Worm (Caenorhabditis elegans): ENCODE results near the gene fip-4.

fip-4 gene

ce11 chrV:8660475-8660874, 49.4 kb upstream of the fip-4 start:
- TF ChIP-seq ama-1 (optimal IDR thresholded peaks at IDR 0.05) = no peak
- TF ChIP-seq elt-1 (tag; optimal IDR thresholded peaks at IDR 0.05) = peak; percentile 61
- TF ChIP-seq nhr-23 (tag; optimal IDR thresholded peaks at IDR 0.05) = peak; percentile 40
- TF ChIP-seq nhr-76 (tag; optimal IDR thresholded peaks at IDR 0.05) = no peak
- peak; percentile 60 for TF ChIP-seq nhr-43 (tag; optimal IDR thresholded peaks at IDR 0.05; ENCODE audit: poor library complexity, severe bottlenecking)
- TF ChIP-seq nhr-25 (tag; optimal IDR thresholded peaks at IDR 0.05) = peak; percentile 52

DNA sequence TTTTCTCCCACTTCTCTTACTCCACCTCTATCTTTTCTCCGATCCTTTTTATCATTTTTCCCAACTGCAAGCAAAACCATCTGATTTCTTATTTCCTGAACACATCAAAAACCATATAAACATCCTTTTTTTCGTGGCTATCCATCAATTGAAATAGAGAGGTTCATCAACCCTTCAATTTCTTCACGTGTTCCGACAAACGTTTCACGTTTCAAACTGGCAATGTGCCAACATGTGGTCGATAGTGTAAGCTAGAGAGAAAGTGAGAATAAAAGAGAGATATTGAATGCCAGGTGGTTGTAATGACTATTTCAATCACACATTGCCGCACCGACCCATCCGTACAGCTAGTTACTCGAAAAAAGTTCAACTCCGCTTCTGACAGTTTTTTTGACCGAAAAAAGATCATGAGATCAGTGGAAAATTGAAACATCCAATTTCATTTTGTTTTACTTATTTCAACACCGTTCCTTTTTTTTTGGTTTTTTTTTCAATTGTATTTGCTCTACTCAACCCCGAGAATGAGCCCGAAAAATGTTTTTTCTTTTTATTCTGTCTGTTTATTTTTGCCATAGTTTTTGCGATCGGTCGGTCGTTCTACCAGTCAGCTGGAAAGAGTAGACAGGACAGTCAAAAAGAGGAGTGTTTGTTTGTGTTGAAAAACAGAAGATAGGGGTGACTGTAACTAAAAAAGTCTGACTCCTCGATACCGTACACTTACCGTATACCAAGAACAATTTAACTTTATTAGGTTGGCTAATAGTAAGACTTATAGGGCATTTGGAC, 47.7 kb upstream of the fip-4 start:
- no peak for TF ChIP-seq jun-1 (tag; optimal IDR thresholded peaks at IDR 0.05)
- no peak for TF ChIP-seq hmg-11 (tag; optimal IDR thresholded peaks at IDR 0.05)
- TF ChIP-seq daf-12 (tag; optimal IDR thresholded peaks at IDR 0.05) = no peak
- TF ChIP-seq nhr-67 (tag; optimal IDR thresholded peaks at IDR 0.05) = no peak
- TF ChIP-seq unc-62 (GFP tag; optimal IDR thresholded peaks at IDR 0.05) = peak; percentile 24
- no peak for TF ChIP-seq mml-1 (tag; optimal IDR thresholded peaks at IDR 0.05)
- no peak for TF ChIP-seq zag-1 (tag; optimal IDR thresholded peaks at IDR 0.05)
- no peak for TF ChIP-seq ztf-11 (tag; optimal IDR thresholded peaks at IDR 0.05)
- TF ChIP-seq ceh-82 (tag; optimal IDR thresholded peaks at IDR 0.05) = no peak
- peak; percentile 51 for TF ChIP-seq egl-5 (tag; optimal IDR thresholded peaks at IDR 0.05)
- no peak for TF ChIP-seq nhr-76 (tag; optimal IDR thresholded peaks at IDR 0.05)
- peak; percentile 73 for TF ChIP-seq pha-4 (tag; optimal IDR thresholded peaks at IDR 0.05)
- no peak for TF ChIP-seq elt-2 (tag; optimal IDR thresholded peaks at IDR 0.05)
- peak; percentile 48 for TF ChIP-seq nhr-43 (tag; optimal IDR thresholded peaks at IDR 0.05; ENCODE audit: poor library complexity, severe bottlenecking)
- no peak for TF ChIP-seq nhr-77 (tag; optimal IDR thresholded peaks at IDR 0.05)
- no peak for TF ChIP-seq egl-27 (tag; optimal IDR thresholded peaks at IDR 0.05)
- no peak for TF ChIP-seq mdl-1 (tag; optimal IDR thresholded peaks at IDR 0.05)
- TF ChIP-seq elt-3 (tag; optimal IDR thresholded peaks at IDR 0.05) = no peak
- no peak for TF ChIP-seq fkh-2 (tag; optimal IDR thresholded peaks at IDR 0.05)
- TF ChIP-seq lin-39 (tag; optimal IDR thresholded peaks at IDR 0.05) = peak; percentile 45
- TF ChIP-seq tbx-2 (tag; optimal IDR thresholded peaks at IDR 0.05) = no peak
- TF ChIP-seq nfya-1 (tag; optimal IDR thresholded peaks at IDR 0.05; ENCODE audit: insufficient read depth) = peak; percentile 6
- TF ChIP-seq nhr-23 (tag; optimal IDR thresholded peaks at IDR 0.05) = peak; percentile 25
- no peak for TF ChIP-seq ama-1 (optimal IDR thresholded peaks at IDR 0.05)
- no peak for TF ChIP-seq lsy-12 (tag; optimal IDR thresholded peaks at IDR 0.05)

- TF ChIP-seq nhr-25 (tag; optimal IDR thresholded peaks at IDR 0.05) (peak; percentile 6), nhr-67 (tag; optimal IDR thresholded peaks at IDR 0.05) (no peak), nhr-23 (tag; optimal IDR thresholded peaks at IDR 0.05) (peak; percentile 10), lin-15B (tag; optimal IDR thresholded peaks at IDR 0.05) (no peak), mml-1 (tag; optimal IDR thresholded peaks at IDR 0.05) (no peak), elt-3 (tag; optimal IDR thresholded peaks at IDR 0.05) (peak in 1 of 3 experiments; percentile 46)
Observed at ce11 chrV:8657911-8658310, 46.8 kb upstream of the fip-4 start.

DNA sequence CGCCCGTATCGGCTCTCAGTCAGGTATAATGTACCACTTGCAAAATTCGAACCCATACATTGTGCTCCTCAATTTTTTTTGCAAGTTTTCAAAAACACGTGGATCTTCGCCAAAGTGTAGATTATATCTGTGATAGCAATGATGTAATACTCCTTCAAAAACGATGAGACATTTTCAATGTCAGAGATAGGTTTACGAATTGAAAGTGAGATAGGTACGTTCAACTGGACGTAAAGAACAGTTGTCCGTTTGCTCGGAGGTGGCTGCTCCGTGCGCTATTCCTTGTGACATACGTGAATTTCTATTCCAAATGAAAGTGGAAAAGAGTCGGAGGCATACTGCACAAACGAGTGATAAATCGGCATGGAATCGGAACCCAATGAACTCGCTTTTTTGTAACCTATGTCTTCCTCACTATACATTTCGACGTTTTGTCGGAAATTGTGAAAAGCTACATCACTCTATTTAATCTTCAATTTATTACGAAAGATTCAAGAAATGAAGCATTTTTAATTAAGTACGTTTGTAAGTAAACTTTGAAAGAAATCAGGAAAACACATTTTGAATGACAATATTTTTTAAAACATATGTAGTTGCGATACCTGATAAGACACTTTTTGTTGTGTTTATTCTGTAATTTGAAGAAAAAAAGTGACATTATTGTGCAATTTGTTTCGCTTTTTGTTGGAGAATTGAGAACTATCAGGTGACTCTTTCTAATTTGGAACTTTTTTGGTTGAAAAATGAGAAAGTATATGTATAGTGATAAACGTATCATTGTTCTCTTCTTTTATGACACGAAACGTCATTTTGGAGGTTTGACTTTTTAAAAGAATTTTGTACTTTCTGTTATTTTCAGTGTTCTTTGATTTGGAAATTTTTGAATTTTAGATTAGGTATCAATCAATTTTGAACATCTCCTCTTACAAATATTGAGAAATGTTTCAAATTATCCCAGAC, 43.7 kb upstream of the fip-4 start:
- TF ChIP-seq jun-1 (tag; optimal IDR thresholded peaks at IDR 0.05) = peak; percentile 73
- TF ChIP-seq nhr-77 (tag; optimal IDR thresholded peaks at IDR 0.05) = no peak
- TF ChIP-seq pha-4 (tag; optimal IDR thresholded peaks at IDR 0.05) = peak; percentile 45
- peak; percentile 26 for TF ChIP-seq lin-39 (tag; optimal IDR thresholded peaks at IDR 0.05)
- no peak for TF ChIP-seq elt-3 (tag; optimal IDR thresholded peaks at IDR 0.05)
- TF ChIP-seq daf-12 (tag; optimal IDR thresholded peaks at IDR 0.05) = no peak
- TF ChIP-seq ZK546.5 (tag; optimal IDR thresholded peaks at IDR 0.05) = no peak
- no peak for TF ChIP-seq nhr-28 (tag; optimal IDR thresholded peaks at IDR 0.05)
- TF ChIP-seq nhr-76 (tag; optimal IDR thresholded peaks at IDR 0.05) = peak; percentile 62
- TF ChIP-seq elt-2 (tag; optimal IDR thresholded peaks at IDR 0.05) = peak; percentile 90
- peak; percentile 18 for TF ChIP-seq nfya-1 (tag; optimal IDR thresholded peaks at IDR 0.05; ENCODE audit: insufficient read depth)
- TF ChIP-seq hmg-11 (tag; optimal IDR thresholded peaks at IDR 0.05) = no peak
- TF ChIP-seq eor-1 (tag; optimal IDR thresholded peaks at IDR 0.05) = no peak
- TF ChIP-seq pqm-1 (tag; optimal IDR thresholded peaks at IDR 0.05) = peak; percentile 83
- TF ChIP-seq ceh-28 (tag; optimal IDR thresholded peaks at IDR 0.05) = no peak
- no peak for TF ChIP-seq zag-1 (tag; optimal IDR thresholded peaks at IDR 0.05)
- no peak for TF ChIP-seq sea-2 (GFP tag; optimal IDR thresholded peaks at IDR 0.05)

All from whole organism, L3 larva.